Fruit fly (Drosophila melanogaster): ENCODE data around the gene mTerf5.
A peak's percentile ranks its signal among the peaks of the same experiment; 100 is the strongest.

Gene mTerf5

dm6 chr3R:18223434-18223833 is at the start of gene mTerf5, which contains the start of gene Non3 (continued):
- TF ChIP-seq Dek (tag; optimal IDR thresholded peaks at IDR 0.05) (peak; percentile 36), so (GFP tag; IDR thresholded peaks at IDR 0.05) (no peak), CG9437 (GFP tag; optimal IDR thresholded peaks at IDR 0.05) (peak; percentile 86), Rfx (GFP tag; IDR thresholded peaks at IDR 0.05) (peak; percentile 59), B-H2 (GFP tag; optimal IDR thresholded peaks at IDR 0.05) (peak; percentile 70), slou (GFP tag; optimal IDR thresholded peaks at IDR 0.05) (no peak), ro (GFP tag; IDR thresholded peaks at IDR 0.05) (no peak), run (tag; optimal IDR thresholded peaks at IDR 0.05) (no peak), CG2889 (GFP tag; IDR thresholded peaks at IDR 0.05) (no peak), Poxn (GFP tag; IDR thresholded peaks at IDR 0.05) (no peak), Elba2 (GFP tag; optimal IDR thresholded peaks at IDR 0.05) (no peak), p53 (GFP tag; optimal IDR thresholded peaks at IDR 0.05) (no peak), CG3838 (GFP tag; optimal IDR thresholded peaks at IDR 0.05) (no peak), CG17186 (GFP tag; optimal IDR thresholded peaks at IDR 0.05) (peak; percentile 33), CG10147 (GFP tag; optimal IDR thresholded peaks at IDR 0.05) (peak; percentile 68), Tbp (GFP tag; optimal IDR thresholded peaks at IDR 0.05) (no peak), ERR (GFP tag; optimal IDR thresholded peaks at IDR 0.05) (no peak), Hsf (GFP tag; optimal IDR thresholded peaks at IDR 0.05) (peak; percentile 17), Mrtf (GFP tag; IDR thresholded peaks at IDR 0.05) (no peak), CG14014 (GFP tag; IDR thresholded peaks at IDR 0.05) (no peak), lilli (GFP tag; optimal IDR thresholded peaks at IDR 0.05) (peak; percentile 61), CG6254 (GFP tag; optimal IDR thresholded peaks at IDR 0.05) (peak; percentile 43), Camta (GFP tag; optimal IDR thresholded peaks at IDR 0.05) (no peak), trem (tag; optimal IDR thresholded peaks at IDR 0.05) (peak; percentile 95), Taf1 (GFP tag; IDR thresholded peaks at IDR 0.05) (no peak), CG10431 (GFP tag; optimal IDR thresholded peaks at IDR 0.05) (no peak), her (GFP tag; optimal IDR thresholded peaks at IDR 0.05) (no peak), nmo (GFP tag; optimal IDR thresholded peaks at IDR 0.05) (peak; percentile 79), Hmr (GFP tag; optimal IDR thresholded peaks at IDR 0.05) (peak; percentile 60), peb (GFP tag; IDR thresholded peaks at IDR 0.05) (peak; percentile 17; the same call in 1 of the 2 replicates), HmgZ (tag; optimal IDR thresholded peaks at IDR 0.05) (peak; percentile 55), Dref (GFP tag; IDR thresholded peaks at IDR 0.05) (peak; percentile 77), aop (GFP tag; IDR thresholded peaks at IDR 0.05) (no peak), CG7987 (GFP tag; optimal IDR thresholded peaks at IDR 0.05) (peak; percentile 9), pb (GFP tag; optimal IDR thresholded peaks at IDR 0.05) (peak; percentile 14), Hr51 (GFP tag; optimal IDR thresholded peaks at IDR 0.05) (peak in 1 of 2 experiments; percentile 46), CG3163 (GFP tag; optimal IDR thresholded peaks at IDR 0.05) (no peak), tna (GFP tag; IDR thresholded peaks at IDR 0.05; ENCODE audit: partially characterized antibody) (peak; percentile 52; the same call in 1 of the 2 replicates), Med (GFP tag) (peak; percentile 70), ssp (GFP tag; IDR thresholded peaks at IDR 0.05) (no peak), Atf-2 (GFP tag; optimal IDR thresholded peaks at IDR 0.05) (no peak), dati (GFP tag; IDR thresholded peaks at IDR 0.05) (no peak), ranshi (GFP tag; IDR thresholded peaks at IDR 0.05) (0 out of 2 replicates have a peak, but pooled peaks have one; percentile 40), Mad (GFP tag; optimal IDR thresholded peaks at IDR 0.05) (no peak), da (GFP tag; optimal IDR thresholded peaks at IDR 0.05) (no peak), fru (optimal IDR thresholded peaks at IDR 0.05) (no peak), CG14050 (GFP tag; IDR thresholded peaks at IDR 0.05) (no peak), CG15514 (GFP tag; optimal IDR thresholded peaks at IDR 0.05) (peak; percentile 62), gsb (GFP tag; IDR thresholded peaks at IDR 0.05) (no peak), CG7357 (GFP tag; IDR thresholded peaks at IDR 0.05) (no peak), Sox100B (GFP tag; optimal IDR thresholded peaks at IDR 0.05) (peak; percentile 5), CG31365 (tag; optimal IDR thresholded peaks at IDR 0.05) (no peak), CG10543 (GFP tag; optimal IDR thresholded peaks at IDR 0.05) (peak; percentile 33)
